Worm (Caenorhabditis elegans) whole organism, L1 larva: ENCODE results near the gene F47B10.3.

Source experiments
- C04F5.9 ChIP-seq: sonication (generic microtip); optimal IDR thresholded peaks from 2 replicates; lab custom pipeline; 2016; ENCODE audit warnings: missing genetic modification characterization, missing compliant biosample characterization
- C34B4.2 ChIP-seq: sonication (generic microtip); optimal IDR thresholded peaks from 2 replicates; lab custom pipeline; 2017; ENCODE audit warnings: mild to moderate bottlenecking, missing genetic modification characterization, missing compliant biosample characterization
- aha-1 ChIP-seq: fragments of 150-350 bp; optimal IDR thresholded peaks from 2 replicates; lab custom pipeline; 2014; ENCODE audit warnings: missing biosample characterization, missing genetic modification characterization
- ceh-8 ChIP-seq: fragments of 200-800 bp; sonication (Bioruptor generic); optimal IDR thresholded peaks from 2 replicates; lab custom pipeline; 2018; ENCODE audit warnings: mild to moderate bottlenecking, missing genetic modification characterization, moderate library complexity, missing compliant biosample characterization
- ceh-82 ChIP-seq, 3 experiments: fragments of 150-350 bp in 1 of 3; sonication (generic microtip) in 2 of 3; optimal IDR thresholded peaks; 2 replicates each; lab custom pipeline; 2014 to 2017; ENCODE audit warnings: missing biosample characterization in 3 of 3, missing genetic modification characterization in 3 of 3
- ceh-88 ChIP-seq: fragments of 200-800 bp; sonication (Bioruptor generic); IDR thresholded peaks from 2 replicates; pipeline ENCODE4 v1.3.6; 2022; ENCODE audit warnings: missing genetic modification characterization, missing compliant biosample characterization
- ceh-90 ChIP-seq: sonication (generic microtip); optimal IDR thresholded peaks from 2 replicates; lab custom pipeline; 2016; ENCODE audit warnings: missing genetic modification characterization, missing compliant biosample characterization
- dsc-1 ChIP-seq: sonication (generic microtip); optimal IDR thresholded peaks from 2 replicates; lab custom pipeline; 2016; ENCODE audit warnings: mild to moderate bottlenecking, missing genetic modification characterization, missing compliant biosample characterization
- elt-2 ChIP-seq: sonication (generic microtip); optimal IDR thresholded peaks from 2 replicates; lab custom pipeline; 2016; ENCODE audit warnings: missing genetic modification characterization, mild to moderate bottlenecking, inconsistent platforms, missing compliant biosample characterization, missing genetic modification reagents
- fkh-8 ChIP-seq: sonication (generic microtip); optimal IDR thresholded peaks from 2 replicates; lab custom pipeline; 2016; ENCODE audit warnings: mild to moderate bottlenecking, missing genetic modification characterization, missing compliant biosample characterization
- fos-1 ChIP-seq: fragments of 150-350 bp; optimal IDR thresholded peaks from 2 replicates; lab custom pipeline; 2014; ENCODE audit warnings: missing biosample characterization, missing genetic modification characterization
- hpl-2 ChIP-seq: fragments of 150-350 bp; optimal IDR thresholded peaks from 2 replicates; lab custom pipeline; 2014; ENCODE audit warnings: missing biosample characterization, missing genetic modification reagents, missing genetic modification characterization
- irx-1 ChIP-seq: sonication (generic microtip); optimal IDR thresholded peaks from 2 replicates; lab custom pipeline; 2016; ENCODE audit warnings: missing genetic modification characterization, missing compliant biosample characterization
- isw-1 ChIP-seq: fragments of 200-800 bp; sonication (Bioruptor generic); IDR thresholded peaks from 2 replicates; pipeline ENCODE4 v1.3.6; 2022; ENCODE audit warnings: missing genetic modification characterization, missing compliant biosample characterization
- lin-13 ChIP-seq: fragments of 150-350 bp; optimal IDR thresholded peaks from 2 replicates; lab custom pipeline; 2014; ENCODE audit warnings: missing biosample characterization, missing genetic modification reagents, missing genetic modification characterization
- lin-35 ChIP-seq, 2 experiments: fragments of 150-350 bp; optimal IDR thresholded peaks; 2 replicates each; lab custom pipeline; 2014; ENCODE audit warnings: missing biosample characterization in 2 of 2, missing genetic modification characterization in 2 of 2, missing genetic modification reagents in 2 of 2
- nhr-12 ChIP-seq: sonication (generic microtip); optimal IDR thresholded peaks from 2 replicates; lab custom pipeline; 2017; ENCODE audit warnings: missing biosample characterization, missing genetic modification characterization
- nhr-237 ChIP-seq: fragments of 150-350 bp; optimal IDR thresholded peaks from 2 replicates; lab custom pipeline; 2014; ENCODE audit warnings: missing biosample characterization, missing genetic modification characterization
- nhr-28 ChIP-seq: fragments of 150-350 bp; optimal IDR thresholded peaks from 2 replicates; lab custom pipeline; 2014; ENCODE audit warnings: missing biosample characterization, missing genetic modification characterization
- nhr-47 ChIP-seq: sonication (generic microtip); optimal IDR thresholded peaks from 2 replicates; lab custom pipeline; 2016; ENCODE audit warnings: mild to moderate bottlenecking, missing genetic modification characterization, moderate library complexity, missing compliant biosample characterization
- nhr-71 ChIP-seq: sonication (generic microtip); optimal IDR thresholded peaks from 2 replicates; lab custom pipeline; 2016; ENCODE audit warnings: mild to moderate bottlenecking, missing genetic modification characterization, moderate library complexity, missing compliant biosample characterization
- nhr-77 ChIP-seq: fragments of 150-350 bp; optimal IDR thresholded peaks from 2 replicates; lab custom pipeline; 2014; ENCODE audit warnings: missing biosample characterization, missing genetic modification characterization
- nhr-84 ChIP-seq: sonication (generic microtip); optimal IDR thresholded peaks from 2 replicates; lab custom pipeline; 2017; ENCODE audit warnings: missing biosample characterization, missing genetic modification characterization
- nhr-85 ChIP-seq: sonication (generic microtip); peaks from one replicate; lab custom pipeline; 2016; ENCODE audit warnings: missing genetic modification characterization, inconsistent platforms, missing compliant biosample characterization
- nhr-90 ChIP-seq: sonication (generic microtip); optimal IDR thresholded peaks from 2 replicates; lab custom pipeline; 2016; ENCODE audit warnings: mild to moderate bottlenecking, missing genetic modification characterization, missing compliant biosample characterization; ENCODE audit not compliant: poor library complexity
- pax-3 ChIP-seq: fragments of 200-800 bp; sonication (Bioruptor generic); optimal IDR thresholded peaks from 2 replicates; lab custom pipeline; 2018; ENCODE audit warnings: mild to moderate bottlenecking, missing genetic modification characterization, moderate library complexity, missing compliant biosample characterization
- pqm-1 ChIP-seq: sonication (generic microtip); optimal IDR thresholded peaks from 3 replicates; lab custom pipeline; 2017; ENCODE audit warnings: missing biosample characterization, missing genetic modification characterization
- skn-1 ChIP-seq: fragments of 150-350 bp; optimal IDR thresholded peaks from 2 replicates; lab custom pipeline; 2014; ENCODE audit warnings: missing biosample characterization, missing genetic modification characterization
- snpc-4 ChIP-seq: fragments of 150-350 bp; optimal IDR thresholded peaks from 2 replicates; lab custom pipeline; 2014; ENCODE audit warnings: missing biosample characterization, missing genetic modification characterization
- snu-23 ChIP-seq: sonication (generic microtip); optimal IDR thresholded peaks from 2 replicates; lab custom pipeline; 2016; ENCODE audit warnings: missing genetic modification characterization, missing compliant biosample characterization
- sox-4 ChIP-seq: sonication (generic microtip); optimal IDR thresholded peaks from 2 replicates; lab custom pipeline; 2016; ENCODE audit warnings: missing genetic modification characterization, missing compliant biosample characterization
- swsn-7 ChIP-seq: sonication (generic microtip); optimal IDR thresholded peaks from 2 replicates; lab custom pipeline; 2016; ENCODE audit warnings: missing genetic modification characterization, missing compliant biosample characterization
- tbx-2 ChIP-seq: sonication (generic microtip); optimal IDR thresholded peaks from 2 replicates; lab custom pipeline; 2016; ENCODE audit warnings: missing genetic modification characterization, missing compliant biosample characterization
- unc-130 ChIP-seq: fragments of 150-350 bp; optimal IDR thresholded peaks from 2 replicates; lab custom pipeline; 2017; ENCODE audit warnings: missing biosample characterization, missing genetic modification characterization, inconsistent platforms
- unc-62 ChIP-seq: fragments of 150-350 bp; optimal IDR thresholded peaks from 2 replicates; lab custom pipeline; 2014; ENCODE audit warnings: missing biosample characterization, missing genetic modification reagents, missing genetic modification characterization
- unc-86 ChIP-seq: sonication (generic microtip); optimal IDR thresholded peaks from 2 replicates; lab custom pipeline; 2016; ENCODE audit warnings: missing genetic modification characterization, missing compliant biosample characterization
- unc-98 ChIP-seq: fragments of 200-800 bp; sonication (Bioruptor generic); IDR thresholded peaks from 2 replicates; pipeline ENCODE4 v1.3.6; 2022; ENCODE audit warnings: missing genetic modification characterization, missing compliant biosample characterization
- vab-15 ChIP-seq: sonication (generic microtip); optimal IDR thresholded peaks from 2 replicates; lab custom pipeline; 2017; ENCODE audit warnings: missing genotype, mild to moderate bottlenecking, missing genetic modification characterization, missing compliant biosample characterization
- zag-1 ChIP-seq: fragments of 150-350 bp; optimal IDR thresholded peaks from 2 replicates; lab custom pipeline; 2014; ENCODE audit warnings: missing biosample characterization, missing genetic modification characterization
- ztf-11 ChIP-seq, 2 experiments: sonication (generic microtip); optimal IDR thresholded peaks; 2 replicates each; lab custom pipeline; 2016 to 2017; ENCODE audit warnings: missing genetic modification characterization in 2 of 2, missing biosample characterization in 1 of 2, missing compliant biosample characterization in 1 of 2

F47B10.3 gene

ce11 chrX:10881984-10882383, 10.0 kb upstream of the F47B10.3 start, which contains the start of gene T21E8.6:
T21E8.6 (plus strand) TSS chrX:10882284.
- TF ChIP-seq unc-130 (no peak), tbx-2 (tag; lab: Kevin White, UChicago) (no peak), dsc-1 (no peak), ceh-82 (tag; optimal IDR thresholded peaks at IDR 0.05; lab: Kevin White, UChicago) (no peak), nhr-12 (tag; lab: Kevin White, UChicago) (no peak), irx-1 (tag; lab: Kevin White, UChicago) (no peak), vab-15 (tag; lab: Kevin White, UChicago) (no peak), fos-1 (tag; lab: Kevin White, UChicago) (no peak), swsn-7 (tag; lab: Kevin White, UChicago) (no peak), skn-1 (no peak), nhr-77 (tag; lab: Kevin White, UChicago) (no peak), lin-35 (GFP tag; optimal IDR thresholded peaks at IDR 0.05; lab: Kevin White, UChicago) (no peak), pqm-1 (tag; lab: Kevin White, UChicago) (no peak), ztf-11 (tag; optimal IDR thresholded peaks at IDR 0.05; lab: Kevin White, UChicago) (no peak), nhr-85 (tag; lab: Kevin White, UChicago) (no peak), ceh-8 (GFP tag; lab: Kevin White, UChicago) (no peak), ceh-88 (GFP tag; lab: Robert Waterston, UW) (no peak), elt-2 (no peak), nhr-237 (tag; lab: Kevin White, UChicago) (no peak)

DNA sequence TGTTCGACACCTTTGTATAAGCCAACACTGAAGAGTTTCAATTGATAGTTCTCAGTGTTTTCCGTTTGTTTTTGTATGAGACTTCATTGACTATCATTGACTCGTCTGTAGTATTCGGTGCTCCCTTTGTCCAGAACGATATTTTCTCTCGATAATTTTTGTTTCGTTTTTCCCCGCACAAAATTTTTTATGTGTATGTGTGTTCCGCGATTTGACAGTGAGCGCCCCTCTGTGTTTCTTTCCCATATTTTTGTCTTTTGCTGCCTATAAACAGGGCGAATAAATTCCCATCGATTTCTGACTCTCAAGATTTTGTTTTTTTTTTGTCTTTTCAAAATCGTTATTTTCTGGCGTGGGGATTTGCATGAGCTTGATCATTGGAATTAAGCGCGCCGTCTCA, 8.8 kb upstream of the F47B10.3 start, which contains the start of gene T21E8.7:
Gene T21E8.7 (plus strand): TSS at position 301 of the 400 bp plus-strand sequence.
- TF ChIP-seq lin-13 (GFP tag; lab: Kevin White, UChicago): no peak
- TF ChIP-seq unc-86 (tag; lab: Kevin White, UChicago): no peak
- no peak for TF ChIP-seq skn-1
- TF ChIP-seq elt-2: no peak
- TF ChIP-seq nhr-90 (tag; lab: Kevin White, UChicago): no peak
- TF ChIP-seq nhr-77 (tag; lab: Kevin White, UChicago): no peak

DNA sequence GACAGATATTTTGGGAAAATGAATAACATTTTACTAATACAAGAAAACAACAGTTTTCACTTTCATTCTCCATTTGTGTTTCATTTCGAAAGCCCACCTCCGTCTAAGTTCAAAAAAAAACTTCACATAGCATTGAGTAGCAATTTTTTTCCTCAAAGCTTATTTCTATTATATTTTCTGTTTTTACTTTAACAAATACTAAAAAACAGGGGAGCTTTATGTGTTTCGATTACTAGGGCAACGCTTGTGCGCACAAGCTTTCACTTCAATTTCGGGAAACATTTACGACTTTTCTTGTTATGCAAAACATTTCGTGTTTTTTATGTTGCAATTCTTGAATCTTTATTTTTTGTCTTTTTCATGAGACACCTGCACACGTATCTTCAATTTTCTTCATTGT, 6.1 kb upstream of the F47B10.3 start, which contains the start of gene T21E8.5:
Gene T21E8.5 (plus strand): TSS at position 301 of the 400 bp plus-strand sequence.
- no peak for TF ChIP-seq nhr-85 (tag; lab: Kevin White, UChicago)
- no peak for TF ChIP-seq snpc-4 (tag; lab: Kevin White, UChicago)
- no peak for TF ChIP-seq C04F5.9 (tag; lab: Kevin White, UChicago)
- TF ChIP-seq nhr-12 (tag; lab: Kevin White, UChicago): no peak
- TF ChIP-seq aha-1 (tag; lab: Kevin White, UChicago): no peak
- no peak for TF ChIP-seq ceh-8 (GFP tag; lab: Kevin White, UChicago)
- no peak for TF ChIP-seq nhr-28 (tag; lab: Kevin White, UChicago)
- TF ChIP-seq fkh-8: no peak
- TF ChIP-seq C34B4.2: no peak
- TF ChIP-seq snu-23: no peak
- no peak for TF ChIP-seq sox-4
- no peak for TF ChIP-seq pax-3 (tag; lab: Kevin White, UChicago)
- no peak for TF ChIP-seq nhr-71
- TF ChIP-seq unc-62 (GFP tag; lab: Kevin White, UChicago): no peak
- no peak for TF ChIP-seq nhr-47
- TF ChIP-seq nhr-90 (tag; lab: Kevin White, UChicago): no peak
- TF ChIP-seq nhr-84 (tag; lab: Kevin White, UChicago): no peak
- no peak for TF ChIP-seq zag-1

DNA sequence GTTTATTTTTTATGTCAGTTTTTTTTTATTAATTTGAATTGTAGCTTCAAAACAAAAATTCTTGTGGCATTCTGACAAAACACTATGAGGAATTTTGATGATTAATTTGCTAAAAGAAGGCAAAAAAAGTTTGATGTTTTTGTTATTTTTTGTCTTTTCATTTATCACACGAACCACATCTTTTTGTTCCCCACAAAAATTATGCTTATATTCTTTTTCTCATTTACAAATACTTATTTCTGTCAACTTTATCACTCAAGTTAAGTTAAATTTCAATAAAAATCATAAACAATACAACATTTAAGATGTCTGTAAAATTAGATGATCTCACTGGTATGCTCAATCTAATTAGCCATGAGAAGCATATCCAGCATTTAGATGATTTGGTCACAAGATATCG, 3.8 kb upstream of the F47B10.3 start, which contains the start of gene F47B10.6:
Gene F47B10.6 (plus strand): TSS at position 301 of the 400 bp plus-strand sequence.
- no peak for TF ChIP-seq hpl-2 (GFP tag; lab: Kevin White, UChicago)
- no peak for TF ChIP-seq ceh-8 (GFP tag; lab: Kevin White, UChicago)
- TF ChIP-seq unc-98 (GFP tag; lab: Robert Waterston, UW): no peak
- no peak for TF ChIP-seq ceh-90 (tag; lab: Kevin White, UChicago)
- TF ChIP-seq isw-1: no peak
